Worm (Caenorhabditis elegans) whole organism, midembryonic: Measurements from ENCODE around the gene C04G2.5.

ENCODE experiments used
- T22C8.4 ChIP-seq: fragments of 200-800 bp; sonication (Bioruptor generic); IDR thresholded peaks from 2 replicates; pipeline ENCODE4 v1.3.6; 2022; ENCODE audit warnings: missing genetic modification characterization, missing compliant biosample characterization
- flt-1 ChIP-seq: fragments of 200-800 bp; sonication (Bioruptor generic); IDR thresholded peaks from 2 replicates; pipeline ENCODE4 v1.3.6; 2022; ENCODE audit warnings: missing genetic modification characterization, missing compliant biosample characterization
- klf-2 ChIP-seq: fragments of 200-800 bp; sonication (Bioruptor generic); conservative IDR thresholded peaks from 2 replicates; pipeline ENCODE4 v1.3.6; 2022; ENCODE audit warnings: missing genetic modification reagents, missing genetic modification characterization, missing compliant biosample characterization
- med-1 ChIP-seq: sonication (generic microtip); optimal IDR thresholded peaks from 2 replicates; lab custom pipeline; 2017; ENCODE audit warnings: missing genetic modification characterization, mild to moderate bottlenecking, missing compliant biosample characterization, antibody characterized with exemption, missing genetic modification reagents; ENCODE audit not compliant: insufficient read depth
- ref-1 ChIP-seq: fragments of 200-800 bp; sonication (Bioruptor generic); conservative IDR thresholded peaks from 2 replicates; pipeline ENCODE4 v1.3.6; 2022; ENCODE audit warnings: missing genetic modification reagents, missing genetic modification characterization, missing compliant biosample characterization
- tab-1 ChIP-seq: fragments of 200-800 bp; sonication (Bioruptor generic); IDR thresholded peaks from 2 replicates; pipeline ENCODE4 v1.3.6; 2022; ENCODE audit warnings: missing genetic modification characterization, missing compliant biosample characterization
- ztf-29 ChIP-seq: fragments of 200-800 bp; sonication (Bioruptor generic); IDR thresholded peaks from 2 replicates; pipeline ENCODE4 v1.3.6; 2022; ENCODE audit warnings: missing genetic modification reagents, missing genetic modification characterization, missing compliant biosample characterization

ce11 chrIV:10122205-10122604 lies 27.1 kb upstream of the C04G2.5 start, which contains the start of gene irld-21:
- no peak for TF ChIP-seq ztf-29 (GFP tag; lab: Robert Waterston, UW)
- no peak for TF ChIP-seq tab-1 (GFP tag; lab: Robert Waterston, UW)
- TF ChIP-seq med-1 (GFP tag; lab: Kevin White, UChicago) = no peak
- no peak for TF ChIP-seq ref-1 (GFP tag; lab: Robert Waterston, UW)
- no peak for TF ChIP-seq klf-2
- no peak for TF ChIP-seq flt-1 (GFP tag; lab: Robert Waterston, UW)
- TF ChIP-seq T22C8.4 = no peak
